Worm (Caenorhabditis elegans) whole organism, midembryonic: ENCODE results near the gene F01D5.10.

Experiments
- T22C8.4 ChIP-seq: fragments of 200-800 bp; sonication (Bioruptor generic); IDR thresholded peaks from 2 replicates; pipeline ENCODE4 v1.3.6; 2022; ENCODE audit warnings: missing genetic modification characterization, missing compliant biosample characterization
- cog-1 ChIP-seq: sonication (generic microtip); optimal IDR thresholded peaks from 2 replicates; lab custom pipeline; 2016; ENCODE audit warnings: missing genetic modification characterization, missing compliant biosample characterization
- flt-1 ChIP-seq: fragments of 200-800 bp; sonication (Bioruptor generic); IDR thresholded peaks from 2 replicates; pipeline ENCODE4 v1.3.6; 2022; ENCODE audit warnings: missing genetic modification characterization, missing compliant biosample characterization
- klf-2 ChIP-seq: fragments of 200-800 bp; sonication (Bioruptor generic); conservative IDR thresholded peaks from 2 replicates; pipeline ENCODE4 v1.3.6; 2022; ENCODE audit warnings: missing genetic modification reagents, missing genetic modification characterization, missing compliant biosample characterization
- med-1 ChIP-seq: sonication (generic microtip); optimal IDR thresholded peaks from 2 replicates; lab custom pipeline; 2017; ENCODE audit warnings: missing genetic modification characterization, mild to moderate bottlenecking, missing compliant biosample characterization, antibody characterized with exemption, missing genetic modification reagents; ENCODE audit not compliant: insufficient read depth
- ref-1 ChIP-seq: fragments of 200-800 bp; sonication (Bioruptor generic); conservative IDR thresholded peaks from 2 replicates; pipeline ENCODE4 v1.3.6; 2022; ENCODE audit warnings: missing genetic modification reagents, missing genetic modification characterization, missing compliant biosample characterization
- tab-1 ChIP-seq: fragments of 200-800 bp; sonication (Bioruptor generic); IDR thresholded peaks from 2 replicates; pipeline ENCODE4 v1.3.6; 2022; ENCODE audit warnings: missing genetic modification characterization, missing compliant biosample characterization
- ztf-23 ChIP-seq: fragments of 200-800 bp; sonication (Bioruptor generic); IDR thresholded peaks from 2 replicates; pipeline ENCODE4 v1.3.6; 2022; ENCODE audit warnings: missing genetic modification reagents, missing genetic modification characterization, missing compliant biosample characterization
- ztf-29 ChIP-seq: fragments of 200-800 bp; sonication (Bioruptor generic); IDR thresholded peaks from 2 replicates; pipeline ENCODE4 v1.3.6; 2022; ENCODE audit warnings: missing genetic modification reagents, missing genetic modification characterization, missing compliant biosample characterization

Gene F01D5.10

ce11 chrII:14052204-14052603 lies 31.1 kb upstream of the F01D5.10 start, which contains the start of gene daf-5:
Gene daf-5 (minus strand): TSS chrII:14052304.
- TF ChIP-seq flt-1 (GFP tag; lab: Robert Waterston, UW) = no peak
- no peak for TF ChIP-seq cog-1 (tag; lab: Kevin White, UChicago)
- no peak for TF ChIP-seq tab-1 (GFP tag; lab: Robert Waterston, UW)
- TF ChIP-seq T22C8.4 = no peak
- TF ChIP-seq med-1 (GFP tag; lab: Kevin White, UChicago) = no peak
- no peak for TF ChIP-seq ref-1 (GFP tag; lab: Robert Waterston, UW)
- no peak for TF ChIP-seq klf-2 (GFP tag; lab: Robert Waterston, UW)
- TF ChIP-seq ztf-29 (GFP tag; lab: Robert Waterston, UW) = no peak

ce11 chrII:14051474-14051934 lies 30.4 kb upstream of the F01D5.10 start:
- no peak for TF ChIP-seq ztf-23 (GFP tag; lab: Robert Waterston, UW)
- no peak for TF ChIP-seq T22C8.4
- no peak for TF ChIP-seq med-1 (GFP tag; lab: Kevin White, UChicago)
- no peak for TF ChIP-seq ztf-29 (GFP tag; lab: Robert Waterston, UW)
- no peak for TF ChIP-seq ref-1 (GFP tag; lab: Robert Waterston, UW)
- no peak for TF ChIP-seq flt-1 (GFP tag; lab: Robert Waterston, UW)
- TF ChIP-seq klf-2 (GFP tag; lab: Robert Waterston, UW) = no peak
- TF ChIP-seq cog-1 (tag; lab: Kevin White, UChicago) = no peak
- no peak for TF ChIP-seq tab-1 (GFP tag; lab: Robert Waterston, UW)

- TF ChIP-seq T22C8.4 = no peak
- no peak for TF ChIP-seq klf-2 (GFP tag; lab: Robert Waterston, UW)
Measured at ce11 chrII:14050506-14050905, 29.4 kb upstream of the F01D5.10 start.

ce11 chrII:14049097-14049496 lies 28.0 kb upstream of the F01D5.10 start:
- TF ChIP-seq klf-2 (GFP tag; lab: Robert Waterston, UW) = no peak
- TF ChIP-seq flt-1 (GFP tag; lab: Robert Waterston, UW) = no peak
- TF ChIP-seq ref-1 (GFP tag; lab: Robert Waterston, UW) = no peak
- no peak for TF ChIP-seq ztf-23 (GFP tag; lab: Robert Waterston, UW)
- no peak for TF ChIP-seq med-1 (GFP tag; lab: Kevin White, UChicago)
- no peak for TF ChIP-seq ztf-29 (GFP tag; lab: Robert Waterston, UW)
- TF ChIP-seq T22C8.4 = no peak
- TF ChIP-seq cog-1 (tag; lab: Kevin White, UChicago) = no peak
- no peak for TF ChIP-seq tab-1 (GFP tag; lab: Robert Waterston, UW)

ce11 chrII:14046491-14046890 lies 25.4 kb upstream of the F01D5.10 start:
- TF ChIP-seq flt-1 (GFP tag; lab: Robert Waterston, UW) (0 out of 2 replicates have a peak, but pooled peaks have one; percentile 57), ztf-29 (GFP tag; lab: Robert Waterston, UW) (no peak)

ce11 chrII:14045934-14046470 lies 24.9 kb upstream of the F01D5.10 start:
- TF ChIP-seq med-1 (GFP tag; lab: Kevin White, UChicago) (no peak), tab-1 (GFP tag; lab: Robert Waterston, UW) (no peak), ztf-29 (GFP tag; lab: Robert Waterston, UW) (no peak), ztf-23 (GFP tag; lab: Robert Waterston, UW) (no peak), ref-1 (GFP tag; lab: Robert Waterston, UW) (no peak), T22C8.4 (no peak), flt-1 (GFP tag; lab: Robert Waterston, UW) (no peak), cog-1 (tag; lab: Kevin White, UChicago) (no peak), klf-2 (GFP tag; lab: Robert Waterston, UW) (no peak)

ce11 chrII:14045235-14045634 lies 24.1 kb upstream of the F01D5.10 start:
- TF ChIP-seq ref-1 (GFP tag; lab: Robert Waterston, UW) (no peak), tab-1 (GFP tag; lab: Robert Waterston, UW) (no peak), ztf-29 (GFP tag; lab: Robert Waterston, UW) (no peak), cog-1 (tag; lab: Kevin White, UChicago) (no peak), klf-2 (GFP tag; lab: Robert Waterston, UW) (no peak), T22C8.4 (no peak), flt-1 (GFP tag; lab: Robert Waterston, UW) (no peak), med-1 (GFP tag; lab: Kevin White, UChicago) (no peak), ztf-23 (GFP tag; lab: Robert Waterston, UW) (no peak)

ce11 chrII:14044199-14044598 lies 23.1 kb upstream of the F01D5.10 start:
- TF ChIP-seq flt-1 (GFP tag; lab: Robert Waterston, UW) (0 out of 2 replicates have a peak, but pooled peaks have one; percentile 17), cog-1 (tag; lab: Kevin White, UChicago) (no peak), med-1 (GFP tag; lab: Kevin White, UChicago) (no peak), ztf-23 (GFP tag; lab: Robert Waterston, UW) (no peak), klf-2 (GFP tag; lab: Robert Waterston, UW) (no peak), tab-1 (GFP tag; lab: Robert Waterston, UW) (no peak), ref-1 (GFP tag; lab: Robert Waterston, UW) (no peak)

ce11 chrII:14042836-14043604 lies 21.9 kb upstream of the F01D5.10 start:
- no peak for TF ChIP-seq klf-2 (GFP tag; lab: Robert Waterston, UW)
- 0 out of 2 replicates have a peak, but pooled peaks have one; percentile 38 for TF ChIP-seq tab-1 (GFP tag; lab: Robert Waterston, UW)
